Worm (Caenorhabditis elegans) whole organism, L4 larva: ENCODE results near the gene B0524.6.
A peak's percentile ranks its signal among the peaks of the same experiment; 100 is the strongest.

Experiments used
- F26F4.8 ChIP-seq: fragments of 200-800 bp; sonication (Bioruptor generic); conservative IDR thresholded peaks from 2 replicates; pipeline ENCODE4 v1.3.6; 2022; ENCODE audit warnings: missing genetic modification characterization, missing compliant biosample characterization
- daf-12 ChIP-seq: fragments of 150-350 bp; optimal IDR thresholded peaks from 2 replicates; lab custom pipeline; 2014; ENCODE audit warnings: missing biosample characterization, missing genetic modification reagents, missing genetic modification characterization
- daf-16 ChIP-seq, 3 experiments: sonication (generic microtip); optimal IDR thresholded peaks; 2 replicates each; lab custom pipeline; 2016 to 2017; ENCODE audit warnings: missing genetic modification characterization in 3 of 3, missing genetic modification reagents in 3 of 3, mild to moderate bottlenecking in 2 of 3, missing compliant biosample characterization in 2 of 3, missing biosample characterization in 1 of 3, moderate library complexity in 1 of 3
- dmd-8 ChIP-seq: fragments of 200-800 bp; sonication (Bioruptor generic); IDR thresholded peaks from 2 replicates; pipeline ENCODE4 v1.3.6; 2022; ENCODE audit warnings: missing genetic modification characterization, missing compliant biosample characterization
- jun-1 ChIP-seq: fragments of 150-350 bp; optimal IDR thresholded peaks from 2 replicates; lab custom pipeline; 2014; ENCODE audit warnings: missing biosample characterization, missing genetic modification reagents, missing genetic modification characterization
- nhr-11 ChIP-seq: fragments of 150-350 bp; optimal IDR thresholded peaks from 2 replicates; lab custom pipeline; 2014; ENCODE audit warnings: missing biosample characterization, missing genetic modification characterization
- skn-1 ChIP-seq: fragments of 150-350 bp; optimal IDR thresholded peaks from 2 replicates; lab custom pipeline; 2014; ENCODE audit warnings: missing biosample characterization, missing genetic modification characterization
- unc-39 ChIP-seq: sonication (generic microtip); optimal IDR thresholded peaks from 2 replicates; lab custom pipeline; 2017; ENCODE audit warnings: missing biosample characterization, missing genetic modification characterization
- unc-62 ChIP-seq, 3 experiments: fragments of 150-350 bp in 1 of 3; sonication (generic microtip); optimal IDR thresholded peaks in 2 of 3; peaks in 1 of 3; 1 replicate in 1 of 3; 2 replicates in 2 of 3; lab custom pipeline; 2014 to 2017; ENCODE audit warnings: missing biosample characterization in 3 of 3, missing genetic modification characterization in 3 of 3, missing genetic modification reagents in 3 of 3, missing genotype in 1 of 3

DNA sequence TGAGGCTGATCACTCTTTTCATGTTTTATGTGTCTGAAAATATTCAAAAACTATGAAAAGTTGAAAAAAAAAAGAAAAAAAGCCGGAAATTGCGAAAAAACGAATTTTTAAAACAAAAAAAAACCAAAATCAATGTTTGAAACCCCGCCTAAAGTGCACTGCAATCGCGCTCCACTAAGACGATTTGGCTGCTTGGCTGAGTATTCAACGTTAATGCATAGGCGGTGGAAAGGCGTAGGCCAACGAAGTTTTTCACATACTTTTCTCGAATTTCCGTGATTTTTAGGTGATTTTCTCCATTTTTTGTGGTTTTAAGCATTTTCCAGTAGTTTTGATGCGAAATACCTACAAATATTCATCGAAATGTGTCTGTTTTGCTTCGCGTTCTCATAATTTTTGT is 44.8 kb upstream of the B0524.6 start, which contains the start of the genes polh-1 and rps-22:
- no peak for TF ChIP-seq unc-39 (tag; lab: Kevin White, UChicago)
- no peak for TF ChIP-seq skn-1 (tag; lab: Kevin White, UChicago)
- no peak for TF ChIP-seq daf-12 (tag; lab: Kevin White, UChicago)
- TF ChIP-seq nhr-11 (tag; lab: Kevin White, UChicago) = peak; percentile 85
- peak in 1 of 2 experiments; percentile 54 for TF ChIP-seq unc-62 (GFP tag; optimal IDR thresholded peaks at IDR 0.05 in 1 of 2; lab: Kevin White, UChicago)
- TF ChIP-seq unc-62 (tag; optimal IDR thresholded peaks at IDR 0.05; lab: Kevin White, UChicago) = no peak
- TF ChIP-seq jun-1 (tag; lab: Kevin White, UChicago) = no peak
- TF ChIP-seq daf-16 (GFP tag; optimal IDR thresholded peaks at IDR 0.05; lab: Kevin White, UChicago) = no peak
- peak; percentile 51 for TF ChIP-seq daf-16 (tag; optimal IDR thresholded peaks at IDR 0.05; lab: Kevin White, UChicago)
- no peak for TF ChIP-seq F26F4.8
- TF ChIP-seq dmd-8 (GFP tag; lab: Robert Waterston, UW) = no peak
